Fruit fly (Drosophila melanogaster): Measurements from ENCODE around the gene Jon99Fii.

dm6 chr3R:30525629-30526028 is 37.9 kb upstream of the Jon99Fii start:
- TF ChIP-seq CTCF (optimal IDR thresholded peaks at IDR 0.05) (no peak), CG8478 (optimal IDR thresholded peaks at IDR 0.05) (no peak)

All from S2 (cell line).